Worm (Caenorhabditis elegans): ENCODE data around the gene str-164.

Gene str-164

DNA sequence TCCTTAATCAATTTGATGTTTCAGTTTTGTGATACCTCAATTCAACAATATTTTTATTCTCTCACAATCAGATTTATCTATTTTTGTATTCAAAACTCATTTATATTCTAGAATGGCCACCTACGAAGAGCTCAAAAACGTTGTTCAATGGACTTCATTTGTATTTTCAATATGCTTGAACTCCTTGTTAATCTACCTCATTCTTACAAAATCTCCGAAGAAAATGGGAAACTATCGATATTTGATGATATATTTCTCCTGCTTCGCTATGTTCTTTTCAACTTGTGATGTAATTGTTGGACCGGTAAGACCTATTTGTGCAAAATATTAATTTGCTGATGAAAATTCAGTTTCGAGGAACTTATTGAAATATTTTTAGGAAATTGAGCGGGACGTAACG is at the start of gene str-164:
Gene str-164 (plus strand): TSS at position 113 of the 400 bp plus-strand sequence.
- TF ChIP-seq hlh-13 (GFP tag; optimal IDR thresholded peaks at IDR 0.05) (no peak), pqm-1 (tag; optimal IDR thresholded peaks at IDR 0.05) (no peak), rnt-1 (tag; optimal IDR thresholded peaks at IDR 0.05) (no peak), fkh-10 (GFP tag; optimal IDR thresholded peaks at IDR 0.05) (no peak), dve-1 (tag; optimal IDR thresholded peaks at IDR 0.05) (no peak), hlh-8 (tag; optimal IDR thresholded peaks at IDR 0.05) (no peak)

DNA sequence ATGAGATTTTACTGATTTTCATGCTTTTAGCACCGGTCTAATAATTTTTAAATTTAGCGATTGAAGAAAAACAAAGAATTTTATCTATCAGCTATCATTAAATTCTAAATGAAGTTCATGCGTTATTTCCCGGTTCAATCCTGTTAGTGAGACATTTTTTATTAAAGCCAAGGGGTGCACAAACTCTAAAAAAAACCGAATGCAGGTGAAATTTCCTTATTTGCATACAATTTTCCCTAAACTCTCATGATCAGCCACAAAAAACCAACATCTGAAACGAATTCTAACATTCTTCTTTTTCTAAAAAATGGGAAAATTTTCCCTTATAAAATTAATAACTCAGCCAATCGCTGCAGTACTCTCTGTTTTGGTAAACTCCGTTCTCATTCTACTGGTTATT is 47.4 kb upstream of the str-164 start, which contains the start of gene str-156:
Gene str-156 (plus strand): TSS at position 301 of the 400 bp plus-strand sequence.
- TF ChIP-seq hlh-30 (tag; optimal IDR thresholded peaks at IDR 0.05; ENCODE audit: insufficient read depth): no peak
- TF ChIP-seq ets-4 (tag; optimal IDR thresholded peaks at IDR 0.05): no peak
- no peak for TF ChIP-seq T23F11.4 (GFP tag; optimal IDR thresholded peaks at IDR 0.05)
- TF ChIP-seq ceh-45 (GFP tag; IDR thresholded peaks at IDR 0.05): no peak
- no peak for TF ChIP-seq C08G9.2 (tag; optimal IDR thresholded peaks at IDR 0.05)

DNA sequence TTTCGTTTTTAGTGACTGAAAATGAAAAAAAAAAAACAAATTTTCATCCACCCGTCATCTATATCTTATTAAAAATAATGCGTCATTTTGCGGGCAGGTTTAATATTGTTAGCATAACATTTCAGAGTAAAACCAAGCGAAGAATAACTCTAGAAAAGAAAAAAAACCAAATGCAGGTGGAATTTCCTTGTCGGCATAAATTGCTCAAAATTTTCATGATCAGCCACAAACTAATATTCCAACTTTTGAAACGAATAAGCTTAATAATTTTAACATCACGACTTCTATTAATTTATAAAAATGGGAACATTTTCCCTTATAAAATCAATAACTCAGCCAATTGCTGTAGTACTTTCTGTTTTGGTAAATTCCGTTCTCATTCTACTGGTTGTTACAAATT is 44.8 kb upstream of the str-164 start, which contains the start of gene str-155:
Gene str-155 (plus strand): TSS at position 301 of the 400 bp plus-strand sequence.
- no peak for TF ChIP-seq ceh-31 (tag; optimal IDR thresholded peaks at IDR 0.05)
- no peak for TF ChIP-seq unc-86 (tag; optimal IDR thresholded peaks at IDR 0.05)
- TF ChIP-seq ceh-22 (tag; optimal IDR thresholded peaks at IDR 0.05): no peak
- TF ChIP-seq fkh-10 (GFP tag; optimal IDR thresholded peaks at IDR 0.05): no peak
- TF ChIP-seq ceh-30 (tag; optimal IDR thresholded peaks at IDR 0.05): no peak
- no peak for TF ChIP-seq madf-2 (tag; optimal IDR thresholded peaks at IDR 0.05)
- TF ChIP-seq sox-4 (tag; optimal IDR thresholded peaks at IDR 0.05): no peak
- TF ChIP-seq zip-5 (tag; optimal IDR thresholded peaks at IDR 0.05): no peak
- no peak for TF ChIP-seq npax-4 (tag; optimal IDR thresholded peaks at IDR 0.05)
- TF ChIP-seq ceh-19 (GFP tag; optimal IDR thresholded peaks at IDR 0.05): no peak
- no peak for TF ChIP-seq pag-3 (tag; optimal IDR thresholded peaks at IDR 0.05; ENCODE audit: borderline replicate concordance)
- no peak for TF ChIP-seq hlh-6 (tag; optimal IDR thresholded peaks at IDR 0.05)
- no peak for TF ChIP-seq Y22D7AL.16 (tag; optimal IDR thresholded peaks at IDR 0.05)

DNA sequence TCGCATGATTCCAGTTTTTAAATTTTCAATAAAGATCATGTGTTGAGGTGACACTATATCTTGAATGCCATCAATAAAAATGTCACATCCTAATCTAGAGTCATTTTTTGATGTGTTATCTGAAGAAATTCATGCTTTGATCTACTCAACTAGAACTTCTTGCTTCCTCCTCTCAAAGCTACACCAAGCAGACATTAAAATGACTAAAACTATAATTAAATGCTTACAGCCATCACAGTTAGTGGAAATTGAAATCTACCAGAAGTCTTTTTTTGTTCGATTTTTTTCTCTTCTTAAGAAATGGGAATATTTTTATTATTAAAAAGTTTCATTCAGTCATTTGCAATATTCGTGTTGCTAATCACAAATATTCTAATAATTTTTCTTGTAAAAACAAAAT is 42.8 kb upstream of the str-164 start, which contains the start of gene str-158:
Gene str-158 (plus strand): TSS at position 301 of the 400 bp plus-strand sequence.
- no peak for TF ChIP-seq unc-42 (tag; optimal IDR thresholded peaks at IDR 0.05)
- no peak for TF ChIP-seq ceh-6 (GFP tag; optimal IDR thresholded peaks at IDR 0.05)
- TF ChIP-seq ceh-19 (GFP tag; optimal IDR thresholded peaks at IDR 0.05): no peak
- TF ChIP-seq fkh-10 (GFP tag; optimal IDR thresholded peaks at IDR 0.05): no peak
- TF ChIP-seq ceh-22 (tag; optimal IDR thresholded peaks at IDR 0.05): no peak
- no peak for TF ChIP-seq hlh-8 (tag; optimal IDR thresholded peaks at IDR 0.05)
- no peak for TF ChIP-seq dmd-4 (tag; optimal IDR thresholded peaks at IDR 0.05; ENCODE audit: borderline replicate concordance)
- TF ChIP-seq ref-2 (tag; optimal IDR thresholded peaks at IDR 0.05): no peak
- TF ChIP-seq pax-1 (tag; optimal IDR thresholded peaks at IDR 0.05): no peak
- no peak for TF ChIP-seq K09A11.1 (tag; optimal IDR thresholded peaks at IDR 0.05; ENCODE audit: insufficient read depth)
- no peak for TF ChIP-seq che-1 (tag; optimal IDR thresholded peaks at IDR 0.05)
- TF ChIP-seq fkh-6 (tag; optimal IDR thresholded peaks at IDR 0.05): no peak
- TF ChIP-seq ceh-24 (tag; optimal IDR thresholded peaks at IDR 0.05): no peak
- TF ChIP-seq C38D4.7 (GFP tag; optimal IDR thresholded peaks at IDR 0.05): no peak
- no peak for TF ChIP-seq pha-2 (tag; optimal IDR thresholded peaks at IDR 0.05)
- no peak for TF ChIP-seq ceh-48 (tag; optimal IDR thresholded peaks at IDR 0.05)
- TF ChIP-seq madf-2 (tag; optimal IDR thresholded peaks at IDR 0.05): no peak
- TF ChIP-seq ceh-34 (tag; optimal IDR thresholded peaks at IDR 0.05): no peak
- TF ChIP-seq sox-4 (tag; optimal IDR thresholded peaks at IDR 0.05): no peak
- no peak for TF ChIP-seq hlh-30 (tag; optimal IDR thresholded peaks at IDR 0.05; ENCODE audit: insufficient read depth)

All from whole organism, late embryonic.